Fruit fly (Drosophila melanogaster) whole organism, prepupa: ENCODE measurements around the gene M6.

ENCODE experiments used
- Blimp-1 ChIP-seq: fragments of 200-800 bp; sonication (Bioruptor generic); optimal IDR thresholded peaks from 3 replicates; lab custom pipeline; 2017; ENCODE audit warnings: missing biosample characterization, missing genetic modification characterization, mild to moderate bottlenecking, moderate library complexity, missing genetic modification reagents
- CG10669 ChIP-seq: fragments of 200-800 bp; sonication (Bioruptor generic); optimal IDR thresholded peaks from 3 replicates; lab custom pipeline; 2018; ENCODE audit warnings: missing biosample characterization, mild to moderate bottlenecking, missing genetic modification characterization, moderate library complexity
- CG31627 ChIP-seq: fragments of 200-800 bp; sonication (Bioruptor generic); optimal IDR thresholded peaks from 3 replicates; lab custom pipeline; 2016; ENCODE audit warnings: missing biosample characterization, missing genetic modification characterization
- CG6854 ChIP-seq: fragments of 200-800 bp; sonication (Bioruptor generic); optimal IDR thresholded peaks from 2 replicates; lab custom pipeline; 2017; ENCODE audit warnings: missing biosample characterization, mild to moderate bottlenecking, missing genetic modification characterization
- CG8632 ChIP-seq: fragments of 200-800 bp; sonication (Bioruptor generic); optimal IDR thresholded peaks from 3 replicates; lab custom pipeline; 2016; ENCODE audit warnings: missing biosample characterization, missing genetic modification characterization
- OdsH ChIP-seq: fragments of 200-800 bp; sonication (Bioruptor generic); optimal IDR thresholded peaks from 3 replicates; lab custom pipeline; 2016; ENCODE audit warnings: missing biosample characterization, missing genetic modification characterization
- Sox102F ChIP-seq: fragments of 200-800 bp; sonication (Bioruptor generic); optimal IDR thresholded peaks from 2 replicates; lab custom pipeline; 2016; ENCODE audit warnings: missing biosample characterization, mild to moderate bottlenecking, missing genetic modification characterization

dm6 chr3L:21496502-21496864 is 11.2 kb upstream of the M6 start:
- TF ChIP-seq CG31627 (GFP tag; lab: Kevin White, UChicago) (no peak), CG8632 (GFP tag; lab: Kevin White, UChicago) (no peak), Sox102F (no peak), CG10669 (GFP tag; lab: Kevin White, UChicago) (no peak), Blimp-1 (GFP tag; lab: Kevin White, UChicago) (no peak), CG6854 (GFP tag; lab: Kevin White, UChicago) (no peak), OdsH (GFP tag; lab: Kevin White, UChicago) (no peak)
